Worm (Caenorhabditis elegans): ENCODE data around the gene C49H3.4.

The C49H3.4 gene

DNA sequence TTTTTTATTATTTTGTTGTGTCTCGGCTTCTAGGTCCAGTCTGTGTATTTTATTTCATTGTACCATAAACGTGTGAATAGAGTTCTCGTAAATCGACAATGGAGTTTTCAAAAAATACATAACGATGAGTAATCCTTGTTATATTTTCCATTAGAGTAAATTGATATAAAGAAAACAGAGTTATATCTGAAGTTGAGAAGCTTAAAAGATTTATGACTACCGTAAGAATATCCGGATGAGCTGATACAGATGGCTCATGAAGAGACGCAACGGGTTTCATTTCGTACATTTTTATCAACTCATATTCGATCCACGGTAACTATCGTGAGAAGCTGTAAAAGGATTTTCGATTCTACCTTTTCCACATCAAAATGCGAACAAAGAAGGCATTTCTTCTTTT is 12.8 kb downstream of the C49H3.4 start, which contains the start of gene gcy-8:
Gene gcy-8 (plus strand): TSS at position 301 of the 400 bp plus-strand sequence.
- TF ChIP-seq lin-26 (GFP tag; IDR thresholded peaks at IDR 0.05): no peak
- TF ChIP-seq lag-1 (GFP tag; IDR thresholded peaks at IDR 0.05): no peak
- TF ChIP-seq F37B4.10 (GFP tag; IDR thresholded peaks at IDR 0.05): no peak
- TF ChIP-seq egl-18 (GFP tag; IDR thresholded peaks at IDR 0.05): no peak
- no peak for TF ChIP-seq nhr-90 (tag; optimal IDR thresholded peaks at IDR 0.05)
- TF ChIP-seq snpc-1.3 (tag; optimal IDR thresholded peaks at IDR 0.05; ENCODE audit: insufficient read depth): no peak
- no peak for TF ChIP-seq nhr-120 (GFP tag; IDR thresholded peaks at IDR 0.05)
- TF ChIP-seq ztf-25 (GFP tag; IDR thresholded peaks at IDR 0.05): no peak
- no peak for TF ChIP-seq xnd-1 (tag; optimal IDR thresholded peaks at IDR 0.05)
- no peak for TF ChIP-seq K11D2.4 (GFP tag; IDR thresholded peaks at IDR 0.05)
- TF ChIP-seq let-526 (GFP tag; IDR thresholded peaks at IDR 0.05): no peak

- TF ChIP-seq K12H6.12 (tag; optimal IDR thresholded peaks at IDR 0.05) (no peak), ceh-58 (GFP tag; IDR thresholded peaks at IDR 0.05) (no peak), zim-3 (tag; optimal IDR thresholded peaks at IDR 0.05) (no peak), atf-7 (tag; optimal IDR thresholded peaks at IDR 0.05) (no peak), lin-40 (tag; optimal IDR thresholded peaks at IDR 0.05) (no peak), nhr-179 (tag; optimal IDR thresholded peaks at IDR 0.05) (no peak), mes-4 (tag; optimal IDR thresholded peaks at IDR 0.05) (no peak), Y53G8AR.9 (GFP tag; conservative IDR thresholded peaks at IDR 0.05) (no peak), B0261.1 (tag; optimal IDR thresholded peaks at IDR 0.05) (no peak), ama-1 (optimal IDR thresholded peaks at IDR 0.05) (no peak), ama-1 (GFP tag; optimal IDR thresholded peaks at IDR 0.05) (no peak), C17E4.6 (GFP tag; IDR thresholded peaks at IDR 0.05) (no peak), hlh-26 (GFP tag; conservative IDR thresholded peaks at IDR 0.05) (no peak), ztf-3 (GFP tag; optimal IDR thresholded peaks at IDR 0.05) (no peak)
Measured at ce11 chrIV:7931873-7932272, 16.8 kb downstream of the C49H3.4 start.

- TF ChIP-seq somi-1 (GFP tag; optimal IDR thresholded peaks at IDR 0.05): no peak
- TF ChIP-seq ets-4 (GFP tag; optimal IDR thresholded peaks at IDR 0.05): no peak
- no peak for TF ChIP-seq ztf-18 (tag; optimal IDR thresholded peaks at IDR 0.05)
- TF ChIP-seq attf-6 (GFP tag; IDR thresholded peaks at IDR 0.05): no peak
- TF ChIP-seq F37B4.10 (GFP tag; IDR thresholded peaks at IDR 0.05): no peak
- TF ChIP-seq rcor-1 (GFP tag; IDR thresholded peaks at IDR 0.05): no peak
- TF ChIP-seq F39B2.1 (GFP tag; IDR thresholded peaks at IDR 0.05): no peak
- TF ChIP-seq ztf-26 (tag; optimal IDR thresholded peaks at IDR 0.05): no peak
- TF ChIP-seq die-1 (tag; optimal IDR thresholded peaks at IDR 0.05): no peak
- no peak for TF ChIP-seq nhr-120 (GFP tag; IDR thresholded peaks at IDR 0.05)
- no peak for TF ChIP-seq ztf-28 (GFP tag; IDR thresholded peaks at IDR 0.05)
- no peak for TF ChIP-seq C06A6.2 (GFP tag; conservative IDR thresholded peaks at IDR 0.05)
- no peak for TF ChIP-seq bed-1 (GFP tag; IDR thresholded peaks at IDR 0.05)
- TF ChIP-seq nfya-1 (tag; optimal IDR thresholded peaks at IDR 0.05; ENCODE audit: borderline replicate concordance, insufficient read depth): no peak
- TF ChIP-seq hlh-12 (tag; optimal IDR thresholded peaks at IDR 0.05): no peak
- TF ChIP-seq nhr-27 (tag; optimal IDR thresholded peaks at IDR 0.05): no peak
- TF ChIP-seq egl-18 (GFP tag; IDR thresholded peaks at IDR 0.05): no peak
- TF ChIP-seq lin-40 (tag; optimal IDR thresholded peaks at IDR 0.05): no peak
- TF ChIP-seq F23B12.7 (tag; optimal IDR thresholded peaks at IDR 0.05; ENCODE audit: insufficient read depth): no peak
Measured at ce11 chrIV:7933733-7934132, 18.6 kb downstream of the C49H3.4 start, which contains the start of gene bbs-2. bbs-2 (plus strand) TSS chrIV:7934033.
